Worm (Caenorhabditis elegans) whole organism, late embryonic: ENCODE measurements around the gene glb-34.

ENCODE experiments used
- C08G9.2 ChIP-seq: sonication (generic microtip); optimal IDR thresholded peaks from 2 replicates; lab custom pipeline; 2016; ENCODE audit warnings: mild to moderate bottlenecking, missing genetic modification characterization, moderate library complexity, missing compliant biosample characterization
- F13H6.1 ChIP-seq: sonication (generic microtip); optimal IDR thresholded peaks from 2 replicates; lab custom pipeline; 2016; ENCODE audit warnings: missing genetic modification characterization, missing compliant biosample characterization
- K02D7.2 ChIP-seq: sonication (generic microtip); optimal IDR thresholded peaks from 2 replicates; lab custom pipeline; 2017; ENCODE audit warnings: mild to moderate bottlenecking, missing genetic modification characterization, missing compliant biosample characterization
- T23F11.4 ChIP-seq: fragments of 200-800 bp; sonication (Bioruptor generic); optimal IDR thresholded peaks from 2 replicates; lab custom pipeline; 2018; ENCODE audit warnings: mild to moderate bottlenecking, missing genetic modification characterization, missing compliant biosample characterization
- Y22D7AL.16 ChIP-seq: sonication (generic microtip); optimal IDR thresholded peaks from 2 replicates; lab custom pipeline; 2016; ENCODE audit warnings: missing genetic modification characterization, missing compliant biosample characterization
- ahr-1 ChIP-seq: sonication (generic microtip); optimal IDR thresholded peaks from 2 replicates; lab custom pipeline; 2016; ENCODE audit warnings: missing genetic modification characterization, missing compliant biosample characterization
- ama-1 ChIP-seq: fragments of 150-350 bp; optimal IDR thresholded peaks from 2 replicates; lab custom pipeline; 2014
- ceh-14 ChIP-seq: sonication (generic microtip); optimal IDR thresholded peaks from 2 replicates; lab custom pipeline; 2016; ENCODE audit warnings: missing genotype, missing genetic modification characterization, missing compliant biosample characterization
- ceh-19 ChIP-seq: fragments of 200-800 bp; sonication (Bioruptor generic); optimal IDR thresholded peaks from 2 replicates; lab custom pipeline; 2018; ENCODE audit warnings: mild to moderate bottlenecking, missing genetic modification characterization, missing compliant biosample characterization
- ceh-22 ChIP-seq: sonication (generic microtip); optimal IDR thresholded peaks from 2 replicates; lab custom pipeline; 2017; ENCODE audit warnings: missing biosample characterization, missing genetic modification characterization
- ceh-30 ChIP-seq: fragments of 150-350 bp; optimal IDR thresholded peaks from 2 replicates; lab custom pipeline; 2014; ENCODE audit warnings: missing biosample characterization, missing genetic modification characterization
- ceh-34 ChIP-seq: sonication (generic microtip); optimal IDR thresholded peaks from 2 replicates; lab custom pipeline; 2016; ENCODE audit warnings: mild to moderate bottlenecking, missing genetic modification characterization, missing compliant biosample characterization
- dmd-4 ChIP-seq: sonication (generic microtip); optimal IDR thresholded peaks from 2 replicates; lab custom pipeline; 2016; ENCODE audit warnings: borderline replicate concordance, missing genetic modification characterization, missing compliant biosample characterization
- dve-1 ChIP-seq: sonication (generic microtip); optimal IDR thresholded peaks from 2 replicates; lab custom pipeline; 2017; ENCODE audit warnings: antibody characterized with exemption, mild to moderate bottlenecking, missing genetic modification characterization, missing compliant biosample characterization
- elt-2 ChIP-seq: sonication (generic microtip); optimal IDR thresholded peaks from 2 replicates; lab custom pipeline; 2016; ENCODE audit warnings: missing genetic modification reagents, missing genetic modification characterization, missing compliant biosample characterization
- elt-4 ChIP-seq: sonication (generic microtip); optimal IDR thresholded peaks from 2 replicates; lab custom pipeline; 2016; ENCODE audit warnings: missing genetic modification characterization, missing compliant biosample characterization
- eyg-1 ChIP-seq: sonication (generic microtip); optimal IDR thresholded peaks from 2 replicates; lab custom pipeline; 2016; ENCODE audit warnings: missing genotype, missing genetic modification characterization, missing compliant biosample characterization
- fax-1 ChIP-seq: sonication (generic microtip); optimal IDR thresholded peaks from 2 replicates; lab custom pipeline; 2016; ENCODE audit warnings: missing genotype, missing genetic modification characterization, missing compliant biosample characterization
- fkh-10 ChIP-seq: fragments of 150-350 bp; optimal IDR thresholded peaks from 2 replicates; lab custom pipeline; 2014; ENCODE audit warnings: missing biosample characterization, missing genetic modification reagents, missing genetic modification characterization
- gmeb-2 ChIP-seq: sonication (generic microtip); optimal IDR thresholded peaks from 2 replicates; lab custom pipeline; 2016; ENCODE audit warnings: missing genetic modification characterization, inconsistent platforms, missing compliant biosample characterization
- hlh-15 ChIP-seq: sonication (generic microtip); optimal IDR thresholded peaks from 2 replicates; lab custom pipeline; 2016; ENCODE audit warnings: missing genetic modification characterization, missing compliant biosample characterization
- hlh-30 ChIP-seq: sonication (generic microtip); optimal IDR thresholded peaks from 2 replicates; lab custom pipeline; 2017; ENCODE audit warnings: antibody characterized with exemption, missing genetic modification characterization, missing compliant biosample characterization; ENCODE audit not compliant: insufficient read depth
- hlh-6 ChIP-seq: sonication (generic microtip); optimal IDR thresholded peaks from 2 replicates; lab custom pipeline; 2016; ENCODE audit warnings: missing genotype, missing genetic modification characterization, missing compliant biosample characterization
- hlh-8 ChIP-seq: sonication (generic microtip); optimal IDR thresholded peaks from 2 replicates; lab custom pipeline; 2016; ENCODE audit warnings: missing genotype, missing genetic modification characterization, missing compliant biosample characterization
- lin-11 ChIP-seq: fragments of 200-800 bp; sonication (Bioruptor generic); optimal IDR thresholded peaks from 2 replicates; lab custom pipeline; 2018; ENCODE audit warnings: mild to moderate bottlenecking, missing genetic modification characterization, missing compliant biosample characterization
- madf-2 ChIP-seq: sonication (generic microtip); optimal IDR thresholded peaks from 2 replicates; lab custom pipeline; 2017; ENCODE audit warnings: missing genetic modification characterization, missing compliant biosample characterization
- nfya-1 ChIP-seq: sonication (generic microtip); optimal IDR thresholded peaks from 2 replicates; lab custom pipeline; 2017; ENCODE audit warnings: missing genetic modification characterization, mild to moderate bottlenecking, missing compliant biosample characterization, antibody characterized with exemption, moderate library complexity
- nhr-232 ChIP-seq: sonication (generic microtip); optimal IDR thresholded peaks from 2 replicates; lab custom pipeline; 2016; ENCODE audit warnings: missing genetic modification characterization, missing compliant biosample characterization
- odd-2 ChIP-seq: sonication (generic microtip); optimal IDR thresholded peaks from 2 replicates; lab custom pipeline; 2017; ENCODE audit warnings: antibody characterized with exemption, mild to moderate bottlenecking, missing genetic modification characterization, missing compliant biosample characterization
- pax-1 ChIP-seq: fragments of 150-350 bp; optimal IDR thresholded peaks from 2 replicates; lab custom pipeline; 2014; ENCODE audit warnings: missing biosample characterization, missing genetic modification characterization
- pha-4 ChIP-seq: fragments of 150-350 bp; optimal IDR thresholded peaks from 2 replicates; lab custom pipeline; 2018; ENCODE audit warnings: missing biosample characterization, missing genetic modification reagents, missing genetic modification characterization
- pqm-1 ChIP-seq: sonication (generic microtip); optimal IDR thresholded peaks from 2 replicates; lab custom pipeline; 2016; ENCODE audit warnings: missing genetic modification characterization, missing compliant biosample characterization
- ref-2 ChIP-seq: sonication (generic microtip); optimal IDR thresholded peaks from 2 replicates; lab custom pipeline; 2016; ENCODE audit warnings: missing genetic modification characterization, missing compliant biosample characterization
- sdc-2 ChIP-seq: sonication (generic microtip); optimal IDR thresholded peaks from 2 replicates; lab custom pipeline; 2016; ENCODE audit warnings: missing genotype, missing genetic modification characterization, missing compliant biosample characterization
- sox-4 ChIP-seq: sonication (generic microtip); optimal IDR thresholded peaks from 2 replicates; lab custom pipeline; 2017; ENCODE audit warnings: mild to moderate bottlenecking, missing genetic modification characterization, inconsistent platforms, missing compliant biosample characterization
- syd-9 ChIP-seq: sonication (generic microtip); optimal IDR thresholded peaks from 2 replicates; lab custom pipeline; 2016; ENCODE audit warnings: mild to moderate bottlenecking, missing genetic modification characterization, moderate library complexity, missing compliant biosample characterization
- tbx-2 ChIP-seq: sonication (generic microtip); optimal IDR thresholded peaks from 2 replicates; lab custom pipeline; 2016; ENCODE audit warnings: missing genetic modification characterization, missing compliant biosample characterization
- tbx-7 ChIP-seq: sonication (generic microtip); optimal IDR thresholded peaks from 2 replicates; lab custom pipeline; 2016; ENCODE audit warnings: missing genotype, missing genetic modification characterization, missing compliant biosample characterization
- ttx-3 ChIP-seq: sonication (generic microtip); optimal IDR thresholded peaks from 2 replicates; lab custom pipeline; 2016; ENCODE audit warnings: missing genetic modification reagents, missing genetic modification characterization, missing compliant biosample characterization
- unc-3 ChIP-seq, 2 experiments: fragments of 200-800 bp in 1 of 2; sonication (Bioruptor generic) in 1 of 2; sonication (generic microtip) in 1 of 2; conservative IDR thresholded peaks in 1 of 2; optimal IDR thresholded peaks in 1 of 2; 2 replicates each; pipeline versions ENCODE4 v1.3.6 to Lab custom; 2016 to 2022; ENCODE audit warnings: missing compliant biosample characterization in 2 of 2, missing genetic modification characterization in 2 of 2, missing genetic modification reagents in 1 of 2
- unc-55 ChIP-seq: sonication (generic microtip); optimal IDR thresholded peaks from 2 replicates; lab custom pipeline; 2017; ENCODE audit warnings: missing biosample characterization, missing genetic modification reagents, missing genetic modification characterization
- zip-5 ChIP-seq: sonication (generic microtip); optimal IDR thresholded peaks from 2 replicates; lab custom pipeline; 2016; ENCODE audit warnings: missing genetic modification characterization, missing compliant biosample characterization

Gene glb-34

DNA sequence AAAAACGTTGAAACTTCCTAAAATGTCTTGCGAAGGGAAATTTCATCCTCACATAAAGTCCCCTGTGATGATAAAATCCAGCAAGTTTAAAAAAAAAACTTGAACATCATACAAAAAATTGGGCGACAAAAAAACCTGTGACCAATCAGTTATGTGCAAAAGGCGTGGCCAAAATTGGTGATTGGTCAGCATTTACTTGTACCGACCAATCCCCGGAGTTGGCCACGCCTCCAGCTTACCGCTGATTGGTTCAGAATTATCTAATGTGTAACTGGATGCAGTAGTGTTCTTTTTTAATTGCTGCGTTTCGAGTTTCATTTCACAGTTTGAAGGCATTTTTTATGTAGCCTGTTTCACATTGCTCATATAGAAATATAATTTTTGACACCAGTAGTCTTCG, 561 bp upstream of the glb-34 start:
- TF ChIP-seq Y22D7AL.16 (tag; lab: Kevin White, UChicago) (no peak), nfya-1 (tag; lab: Kevin White, UChicago) (peak; percentile 85), T23F11.4 (GFP tag; lab: Kevin White, UChicago) (no peak), fax-1 (tag; lab: Kevin White, UChicago) (no peak), eyg-1 (tag; lab: Kevin White, UChicago) (no peak)

DNA sequence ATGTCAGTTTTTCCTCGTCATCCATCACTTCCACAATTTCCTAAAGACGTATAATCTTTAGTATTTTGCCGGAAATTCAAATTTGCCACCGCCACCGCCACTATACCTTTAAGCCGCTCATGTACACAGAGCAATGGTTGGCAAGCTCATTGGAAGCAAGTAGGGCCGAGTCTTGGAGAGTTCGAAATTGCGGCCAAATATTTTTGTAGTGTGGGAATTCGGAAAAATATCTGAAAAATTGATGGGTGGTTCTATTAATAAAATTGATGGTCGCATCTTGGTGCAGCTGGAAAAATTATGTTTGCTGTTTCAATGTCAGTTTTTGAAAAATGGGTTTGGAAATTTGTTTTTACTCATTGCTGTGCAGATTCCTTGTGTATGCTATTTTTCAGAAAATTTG, 881 bp downstream of the glb-34 start:
- no peak for TF ChIP-seq sdc-2 (tag; lab: Kevin White, UChicago)
- no peak for TF ChIP-seq unc-3 (GFP tag; conservative IDR thresholded peaks at IDR 0.05; lab: Robert Waterston, UW)
- TF ChIP-seq unc-3 (tag; optimal IDR thresholded peaks at IDR 0.05; lab: Kevin White, UChicago) = no peak
- TF ChIP-seq pax-1 (tag; lab: Kevin White, UChicago) = no peak
- TF ChIP-seq ama-1 (lab: Kevin White, UChicago) = no peak
- no peak for TF ChIP-seq fax-1 (tag; lab: Kevin White, UChicago)
- no peak for TF ChIP-seq hlh-30 (tag; lab: Kevin White, UChicago)
- TF ChIP-seq dmd-4 (tag; lab: Kevin White, UChicago) = no peak
- no peak for TF ChIP-seq sox-4 (tag; lab: Kevin White, UChicago)
- TF ChIP-seq ahr-1 (tag; lab: Kevin White, UChicago) = no peak
- no peak for TF ChIP-seq tbx-2
- no peak for TF ChIP-seq lin-11 (tag; lab: Kevin White, UChicago)
- TF ChIP-seq, all 69 proteins: peak for 0

DNA sequence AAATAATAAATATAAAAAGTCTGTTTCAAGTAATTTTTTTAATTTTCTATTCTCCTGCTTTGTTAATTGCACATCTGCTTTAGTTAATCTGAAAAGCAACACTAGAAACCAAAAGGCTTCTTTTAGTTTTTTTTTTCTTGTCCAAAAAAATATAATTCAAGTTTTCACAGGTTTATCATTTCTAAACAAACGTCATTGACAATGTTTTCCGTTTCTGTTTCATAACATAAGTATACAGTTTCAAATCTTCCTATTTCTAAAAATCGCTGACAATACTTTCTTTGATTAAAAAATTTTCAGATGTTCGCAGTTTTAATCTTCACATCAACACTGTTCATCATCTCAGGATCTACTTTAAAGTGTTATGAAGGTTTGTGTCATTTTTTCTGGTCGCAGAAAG, 7.4 kb downstream of the glb-34 start, which contains the start of gene Y57G11B.2:
Y57G11B.2 (plus strand) TSS at position 301 of the 400 bp plus-strand sequence.
- TF ChIP-seq ceh-22 (tag; lab: Kevin White, UChicago) = no peak
- no peak for TF ChIP-seq hlh-6 (tag; lab: Kevin White, UChicago)
- no peak for TF ChIP-seq madf-2
- TF ChIP-seq lin-11 (tag; lab: Kevin White, UChicago) = no peak
- no peak for TF ChIP-seq ceh-30 (tag; lab: Kevin White, UChicago)
- TF ChIP-seq unc-3 (GFP tag; conservative IDR thresholded peaks at IDR 0.05; lab: Robert Waterston, UW) = no peak
- no peak for TF ChIP-seq unc-3 (tag; optimal IDR thresholded peaks at IDR 0.05; lab: Kevin White, UChicago)
- no peak for TF ChIP-seq ref-2 (tag; lab: Kevin White, UChicago)
- no peak for TF ChIP-seq zip-5 (tag; lab: Kevin White, UChicago)
- no peak for TF ChIP-seq dve-1 (tag; lab: Kevin White, UChicago)
- no peak for TF ChIP-seq tbx-2
- no peak for TF ChIP-seq nhr-232 (tag; lab: Kevin White, UChicago)
- no peak for TF ChIP-seq elt-4 (tag; lab: Kevin White, UChicago)
- TF ChIP-seq pqm-1 (tag; lab: Kevin White, UChicago) = no peak
- TF ChIP-seq fkh-10 (GFP tag; lab: Kevin White, UChicago) = no peak
- TF ChIP-seq T23F11.4 (GFP tag; lab: Kevin White, UChicago) = no peak

DNA sequence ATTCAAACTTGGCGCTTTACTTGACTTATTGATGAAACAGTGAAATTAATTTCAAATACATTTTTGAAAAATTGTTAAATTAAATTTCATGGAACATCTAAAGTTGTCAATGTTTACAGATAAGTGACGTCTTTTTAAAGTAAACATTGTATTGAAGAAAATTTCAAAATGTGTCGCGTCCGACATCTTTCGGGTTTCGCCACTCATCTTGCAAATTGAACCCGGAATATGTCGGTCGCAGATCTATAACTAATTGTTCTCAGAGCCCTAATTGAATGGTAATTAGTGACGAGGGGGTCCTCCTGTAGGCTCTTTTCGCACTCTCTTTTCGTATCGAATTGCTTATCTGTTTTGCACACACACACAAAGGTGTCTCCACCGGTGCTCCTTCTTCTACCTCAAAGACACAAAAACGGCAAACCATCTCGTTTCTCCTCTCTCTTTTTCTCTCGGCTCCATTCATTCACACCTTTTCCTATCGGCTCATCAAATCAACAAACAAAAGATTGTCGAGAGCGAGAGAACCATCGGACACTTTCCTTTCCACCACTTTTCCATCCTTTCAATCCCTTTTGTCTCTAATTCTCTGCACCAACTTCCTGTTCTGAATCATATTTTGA, 9.7 kb downstream of the glb-34 start:
- TF ChIP-seq pqm-1 (tag; lab: Kevin White, UChicago) (no peak), ceh-14 (tag; lab: Kevin White, UChicago) (no peak), tbx-7 (tag; lab: Kevin White, UChicago) (no peak), ceh-19 (GFP tag; lab: Kevin White, UChicago) (no peak), odd-2 (no peak), eyg-1 (tag; lab: Kevin White, UChicago) (no peak), elt-2 (tag; lab: Kevin White, UChicago) (peak; percentile 19)

DNA sequence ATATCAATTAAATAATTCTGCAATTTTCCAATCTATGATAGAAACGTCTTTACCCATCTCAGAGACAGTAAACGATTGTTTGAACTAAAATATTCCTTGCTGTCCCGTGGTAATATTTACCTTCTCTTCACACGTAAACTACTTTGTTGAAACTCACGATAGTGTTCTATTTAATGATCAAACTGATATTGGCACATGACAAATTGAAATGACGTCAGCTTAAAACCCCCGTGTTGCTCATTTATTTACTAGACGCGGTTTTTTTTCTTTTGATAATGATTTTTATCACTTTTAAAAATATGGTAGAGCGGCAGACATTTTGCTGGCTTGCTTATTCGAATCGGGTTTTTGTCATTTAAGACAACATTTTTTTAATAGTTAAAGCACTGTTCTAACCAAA, 10.8 kb downstream of the glb-34 start:
- TF ChIP-seq F13H6.1 (tag; lab: Kevin White, UChicago) = no peak
- TF ChIP-seq gmeb-2 (tag; lab: Kevin White, UChicago) = no peak
- TF ChIP-seq ceh-30 (tag; lab: Kevin White, UChicago) = no peak
- TF ChIP-seq pha-4 (tag; lab: Kevin White, UChicago) = no peak
- no peak for TF ChIP-seq hlh-15 (tag; lab: Kevin White, UChicago)
- TF ChIP-seq K02D7.2 (tag; lab: Kevin White, UChicago) = no peak
- TF ChIP-seq ttx-3 (tag; lab: Kevin White, UChicago) = no peak
- TF ChIP-seq syd-9 (tag; lab: Kevin White, UChicago) = no peak
- no peak for TF ChIP-seq C08G9.2 (tag; lab: Kevin White, UChicago)
- TF ChIP-seq eyg-1 (tag; lab: Kevin White, UChicago) = no peak
- no peak for TF ChIP-seq hlh-30 (tag; lab: Kevin White, UChicago)
- no peak for TF ChIP-seq unc-55 (GFP tag; lab: Kevin White, UChicago)
- no peak for TF ChIP-seq ceh-34 (tag; lab: Kevin White, UChicago)
- no peak for TF ChIP-seq unc-3 (GFP tag; conservative IDR thresholded peaks at IDR 0.05; lab: Robert Waterston, UW)
- TF ChIP-seq unc-3 (tag; optimal IDR thresholded peaks at IDR 0.05; lab: Kevin White, UChicago) = no peak
- no peak for TF ChIP-seq ama-1 (lab: Kevin White, UChicago)
- no peak for TF ChIP-seq sdc-2 (tag; lab: Kevin White, UChicago)
- no peak for TF ChIP-seq hlh-8 (tag; lab: Kevin White, UChicago)
- no peak for TF ChIP-seq elt-2 (tag; lab: Kevin White, UChicago)
